Worm (Caenorhabditis elegans): ENCODE measurements around the gene cyp-14A4.

The cyp-14A4 gene

DNA sequence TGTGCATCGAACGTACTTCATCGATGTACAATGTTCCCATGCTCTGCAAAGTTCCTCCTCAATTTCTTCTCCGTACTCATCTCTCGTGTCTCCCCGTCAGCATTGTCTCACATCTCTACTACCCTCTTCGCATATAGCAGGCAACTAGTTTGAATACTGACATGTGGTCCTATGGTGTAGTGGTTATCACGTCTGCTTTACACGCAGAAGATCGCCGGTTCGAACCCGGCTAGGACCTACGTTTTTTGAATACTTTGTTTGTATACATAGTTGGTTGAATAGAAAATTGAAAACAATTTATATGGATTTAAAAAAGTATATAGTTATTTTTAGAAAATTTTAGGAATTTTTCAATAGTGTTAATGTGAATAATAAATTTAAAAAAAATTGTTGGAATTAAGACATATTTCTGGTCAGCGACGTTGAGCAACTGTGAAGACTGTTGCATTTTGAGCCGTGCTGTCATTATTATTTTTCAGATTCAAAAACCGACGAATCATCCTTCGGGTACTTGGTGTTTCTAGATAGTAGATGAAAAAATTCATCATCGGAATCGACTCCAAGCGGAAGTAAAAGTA lies 23.0 kb upstream of the cyp-14A4 start:
- TF ChIP-seq M03D4.4 (tag; optimal IDR thresholded peaks at IDR 0.05) = peak; percentile 96
- TF ChIP-seq nhr-2 (tag; optimal IDR thresholded peaks at IDR 0.05) = no peak
- TF ChIP-seq ceh-43 (GFP tag; optimal IDR thresholded peaks at IDR 0.05) = peak; percentile 93
- peak; percentile 93 for TF ChIP-seq unc-120 (tag; optimal IDR thresholded peaks at IDR 0.05; ENCODE audit: poor library complexity, severe bottlenecking)
- TF ChIP-seq zip-8 (tag; optimal IDR thresholded peaks at IDR 0.05) = no peak
- TF ChIP-seq ceh-39 (tag; optimal IDR thresholded peaks at IDR 0.05) = peak; percentile 37
- TF ChIP-seq nhr-12 (tag; optimal IDR thresholded peaks at IDR 0.05) = no peak
- peak; percentile 25 for TF ChIP-seq unc-39 (tag; optimal IDR thresholded peaks at IDR 0.05)
- peak; percentile 83 for TF ChIP-seq flh-1 (GFP tag; optimal IDR thresholded peaks at IDR 0.05)
- peak; percentile 89 for TF ChIP-seq tbx-8 (GFP tag; optimal IDR thresholded peaks at IDR 0.05)
- peak; percentile 96 for TF ChIP-seq cnd-1 (tag; optimal IDR thresholded peaks at IDR 0.05)
- TF ChIP-seq nhr-76 (tag; optimal IDR thresholded peaks at IDR 0.05) = no peak
- no peak for TF ChIP-seq elt-1 (tag; optimal IDR thresholded peaks at IDR 0.05; ENCODE audit: borderline replicate concordance, insufficient read depth)
- peak; percentile 86 for TF ChIP-seq unc-62 (GFP tag; optimal IDR thresholded peaks at IDR 0.05)
- peak; percentile 78 for TF ChIP-seq lin-13 (tag; optimal IDR thresholded peaks at IDR 0.05)
- TF ChIP-seq ham-2 (GFP tag; optimal IDR thresholded peaks at IDR 0.05) = peak; percentile 94
- TF ChIP-seq blmp-1 (tag; optimal IDR thresholded peaks at IDR 0.05) = no peak
- TF ChIP-seq mep-1 (tag; optimal IDR thresholded peaks at IDR 0.05) = peak; percentile 90
- peak; percentile 55 for TF ChIP-seq ztf-11 (tag; optimal IDR thresholded peaks at IDR 0.05)
- peak; percentile 97 for TF ChIP-seq sptf-1 (tag; optimal IDR thresholded peaks at IDR 0.05)
- peak; percentile 96 for TF ChIP-seq mls-2 (tag; optimal IDR thresholded peaks at IDR 0.05)
- peak; percentile 90 for TF ChIP-seq lin-32 (GFP tag; optimal IDR thresholded peaks at IDR 0.05)
- peak; percentile 99 for TF ChIP-seq ceh-83 (GFP tag; optimal IDR thresholded peaks at IDR 0.05)
- peak; percentile 47 for TF ChIP-seq lsy-2 (tag; optimal IDR thresholded peaks at IDR 0.05)
- peak; percentile 56 for TF ChIP-seq mab-5 (tag; optimal IDR thresholded peaks at IDR 0.05)
- peak; percentile 62 for TF ChIP-seq ces-1 (GFP tag; optimal IDR thresholded peaks at IDR 0.05)
- peak; percentile 20 for TF ChIP-seq nhr-28 (tag; optimal IDR thresholded peaks at IDR 0.05)
- no peak for TF ChIP-seq snpc-4 (tag; optimal IDR thresholded peaks at IDR 0.05)
- TF ChIP-seq hlh-1 (tag; optimal IDR thresholded peaks at IDR 0.05) = peak; percentile 78
- TF ChIP-seq elt-3 (tag; optimal IDR thresholded peaks at IDR 0.05) = peak; percentile 59
- peak; percentile 88 for TF ChIP-seq pha-4 (tag; optimal IDR thresholded peaks at IDR 0.05)
- TF ChIP-seq sem-2 (GFP tag; optimal IDR thresholded peaks at IDR 0.05) = peak; percentile 91
- peak; percentile 90 for TF ChIP-seq bed-3 (GFP tag; optimal IDR thresholded peaks at IDR 0.05)
- peak; percentile 79 for TF ChIP-seq nhr-237 (tag; optimal IDR thresholded peaks at IDR 0.05)
- TF ChIP-seq drap-1 (GFP tag; optimal IDR thresholded peaks at IDR 0.05) = peak; percentile 96

DNA sequence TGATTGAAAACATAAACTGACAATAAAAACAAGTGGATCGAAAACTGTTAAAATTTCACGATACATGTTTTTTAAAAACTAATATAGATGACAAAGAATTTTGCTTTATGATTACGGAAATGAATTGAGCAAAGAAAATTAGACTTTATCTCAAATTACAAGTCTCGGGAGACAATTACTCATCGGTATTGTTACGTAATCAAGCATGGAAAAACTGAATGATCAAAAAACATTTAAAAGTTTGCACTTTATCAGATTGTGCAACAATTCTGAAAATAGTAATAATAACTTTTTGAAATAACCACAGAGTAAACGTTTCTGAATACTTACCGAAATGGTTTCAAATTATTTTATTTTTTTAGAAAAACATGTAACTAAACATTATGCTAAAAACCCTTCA lies 21.8 kb upstream of the cyp-14A4 start, which contains the start of gene srd-43:
TSS of gene srd-43 (minus strand) at position 66 of the 400 bp plus-strand sequence.
- TF ChIP-seq ces-1 (GFP tag; optimal IDR thresholded peaks at IDR 0.05) = no peak
- peak; percentile 92 for TF ChIP-seq zip-8 (tag; optimal IDR thresholded peaks at IDR 0.05)

DNA sequence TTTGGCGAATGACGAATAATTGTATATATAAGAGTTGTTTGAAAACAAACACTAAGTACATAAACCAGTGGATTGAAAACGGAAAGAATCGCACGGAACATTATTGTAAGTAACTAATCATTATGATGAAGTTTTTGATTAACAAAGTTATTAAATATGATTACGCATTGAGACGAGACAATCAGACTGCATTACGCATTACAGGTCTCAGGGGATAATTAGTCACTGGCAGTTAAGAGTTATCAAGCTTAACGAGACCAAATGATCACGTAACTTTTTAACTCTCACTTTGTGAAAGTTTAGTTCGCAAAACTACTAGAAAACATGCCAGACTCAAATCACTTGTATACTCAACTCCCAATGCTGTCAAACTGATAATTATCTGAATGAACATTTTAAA lies 19.4 kb upstream of the cyp-14A4 start, which contains the start of gene srd-42:
TSS of gene srd-42 (minus strand) at position 101 of the 400 bp plus-strand sequence.
- TF ChIP-seq mab-5 (tag; optimal IDR thresholded peaks at IDR 0.05) = no peak
- TF ChIP-seq bed-3 (GFP tag; optimal IDR thresholded peaks at IDR 0.05) = no peak
- TF ChIP-seq unc-39 (tag; optimal IDR thresholded peaks at IDR 0.05) = no peak
- TF ChIP-seq ceh-39 (tag; optimal IDR thresholded peaks at IDR 0.05) = no peak

ce11 chrX:13300503-13300902 lies 16.5 kb upstream of the cyp-14A4 start, which contains the start of gene srd-39:
srd-39 (minus strand) TSS chrX:13300603.
- TF ChIP-seq drap-1 (GFP tag; optimal IDR thresholded peaks at IDR 0.05) (no peak), ceh-43 (GFP tag; optimal IDR thresholded peaks at IDR 0.05) (no peak), nhr-12 (tag; optimal IDR thresholded peaks at IDR 0.05) (no peak), lin-13 (tag; optimal IDR thresholded peaks at IDR 0.05) (no peak), unc-62 (GFP tag; optimal IDR thresholded peaks at IDR 0.05) (no peak), nhr-76 (tag; optimal IDR thresholded peaks at IDR 0.05) (no peak), tbx-8 (GFP tag; optimal IDR thresholded peaks at IDR 0.05) (no peak), nhr-28 (tag; optimal IDR thresholded peaks at IDR 0.05) (no peak), lin-32 (GFP tag; optimal IDR thresholded peaks at IDR 0.05) (no peak), ham-2 (GFP tag; optimal IDR thresholded peaks at IDR 0.05) (no peak), elt-3 (tag; optimal IDR thresholded peaks at IDR 0.05) (no peak), ces-1 (GFP tag; optimal IDR thresholded peaks at IDR 0.05) (no peak), snpc-4 (tag; optimal IDR thresholded peaks at IDR 0.05) (no peak), unc-39 (tag; optimal IDR thresholded peaks at IDR 0.05) (no peak), blmp-1 (tag; optimal IDR thresholded peaks at IDR 0.05) (no peak), nhr-237 (tag; optimal IDR thresholded peaks at IDR 0.05) (no peak)
